Worm (Caenorhabditis elegans) whole organism, midembryonic: ENCODE data around the gene C05B5.4.

ENCODE experiments used
- T22C8.4 ChIP-seq: fragments of 200-800 bp; sonication (Bioruptor generic); IDR thresholded peaks from 2 replicates; pipeline ENCODE4 v1.3.6; 2022; ENCODE audit warnings: missing genetic modification characterization, missing compliant biosample characterization
- cog-1 ChIP-seq: sonication (generic microtip); optimal IDR thresholded peaks from 2 replicates; lab custom pipeline; 2016; ENCODE audit warnings: missing genetic modification characterization, missing compliant biosample characterization
- med-1 ChIP-seq: sonication (generic microtip); optimal IDR thresholded peaks from 2 replicates; lab custom pipeline; 2017; ENCODE audit warnings: missing genetic modification characterization, mild to moderate bottlenecking, missing compliant biosample characterization, antibody characterized with exemption, missing genetic modification reagents; ENCODE audit not compliant: insufficient read depth
- ref-1 ChIP-seq: fragments of 200-800 bp; sonication (Bioruptor generic); conservative IDR thresholded peaks from 2 replicates; pipeline ENCODE4 v1.3.6; 2022; ENCODE audit warnings: missing genetic modification reagents, missing genetic modification characterization, missing compliant biosample characterization
- tab-1 ChIP-seq: fragments of 200-800 bp; sonication (Bioruptor generic); IDR thresholded peaks from 2 replicates; pipeline ENCODE4 v1.3.6; 2022; ENCODE audit warnings: missing genetic modification characterization, missing compliant biosample characterization
- ztf-23 ChIP-seq: fragments of 200-800 bp; sonication (Bioruptor generic); IDR thresholded peaks from 2 replicates; pipeline ENCODE4 v1.3.6; 2022; ENCODE audit warnings: missing genetic modification reagents, missing genetic modification characterization, missing compliant biosample characterization

DNA sequence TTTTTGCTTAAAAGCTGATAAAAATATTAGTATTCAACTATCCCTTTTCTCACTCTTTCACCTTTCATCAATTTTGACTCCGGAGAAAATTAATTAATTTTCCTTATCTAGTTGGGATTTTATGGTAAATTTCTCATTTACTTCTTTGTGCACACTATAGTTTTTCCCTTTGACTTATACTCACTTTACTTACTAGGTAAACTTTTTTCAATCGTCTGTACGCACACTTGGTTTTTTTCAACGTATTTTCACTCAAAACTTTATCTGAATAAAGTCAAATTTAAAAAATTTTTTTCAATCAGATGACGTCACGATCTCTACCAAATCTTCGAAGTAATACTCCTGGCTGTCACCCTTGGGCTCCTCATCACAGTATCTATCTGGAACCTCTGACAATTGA lies 18.5 kb downstream of the C05B5.4 start, which contains the start of gene C05B5.16:
- TF ChIP-seq med-1 (GFP tag; lab: Kevin White, UChicago): no peak
- TF ChIP-seq tab-1 (GFP tag; lab: Robert Waterston, UW): no peak
- no peak for TF ChIP-seq T22C8.4
- no peak for TF ChIP-seq cog-1
- TF ChIP-seq ref-1: no peak
- TF ChIP-seq ztf-23 (GFP tag; lab: Robert Waterston, UW): no peak
